Fruit fly (Drosophila melanogaster): ENCODE measurements around the gene CG15172.

CG15172 gene

DNA sequence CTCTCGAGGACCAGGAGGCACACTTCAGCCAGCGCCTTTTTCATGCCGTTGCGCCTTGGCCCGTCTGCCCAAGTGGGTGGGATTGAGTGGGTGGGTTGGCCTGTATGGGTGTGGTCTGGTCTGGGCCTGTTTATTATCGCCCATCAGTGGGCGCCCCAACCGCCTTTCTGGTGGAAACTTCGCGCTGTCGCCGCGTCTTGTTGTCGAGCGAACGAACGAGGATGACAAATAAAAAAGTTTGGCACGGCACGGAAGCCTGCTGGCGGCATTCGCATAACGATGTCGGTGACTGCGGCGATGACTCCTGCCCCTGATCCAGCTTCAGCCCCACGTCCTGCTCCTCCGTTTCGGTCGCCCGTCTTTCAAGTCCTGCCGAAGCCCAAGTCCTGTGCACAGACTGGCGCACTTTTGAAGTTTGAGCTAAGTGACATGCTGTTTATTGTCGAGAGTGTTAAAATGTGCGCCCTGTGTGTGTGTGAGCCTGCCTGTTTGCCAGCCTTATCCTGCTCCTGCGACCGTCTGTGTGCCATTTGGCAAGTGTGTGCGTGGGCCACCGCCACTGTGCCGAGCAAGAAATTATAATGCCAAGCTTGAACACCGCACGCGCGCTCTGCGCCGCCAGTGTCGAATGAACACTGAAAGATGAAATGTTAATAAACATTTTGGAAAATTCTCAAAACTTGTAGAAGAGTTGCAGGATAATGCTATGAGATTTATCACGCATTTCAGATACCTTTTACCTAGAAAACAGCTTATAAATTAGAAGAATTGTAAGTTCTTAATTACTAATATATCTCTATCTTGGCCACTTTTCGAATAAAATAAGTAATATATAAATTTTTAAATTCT, 8.0 kb upstream of the CG15172 start (continued):
- TF ChIP-seq ase (GFP tag; IDR thresholded peaks at IDR 0.05), result no peak
- TF ChIP-seq lov (optimal IDR thresholded peaks at IDR 0.05), result no peak
- TF ChIP-seq lov (GFP tag; IDR thresholded peaks at IDR 0.05), result no peak
- TF ChIP-seq CG1647 (GFP tag; optimal IDR thresholded peaks at IDR 0.05), result no peak
- TF ChIP-seq knrl (GFP tag; IDR thresholded peaks at IDR 0.05; ENCODE audit: partially characterized antibody), result no peak
- TF ChIP-seq schlank (tag; optimal IDR thresholded peaks at IDR 0.05), result peak; percentile 24
- no peak for TF ChIP-seq Tbp (GFP tag; optimal IDR thresholded peaks at IDR 0.05)
- no peak for TF ChIP-seq Atf3 (GFP tag; optimal IDR thresholded peaks at IDR 0.05)
- TF ChIP-seq Poxn (GFP tag; IDR thresholded peaks at IDR 0.05), result no peak
- TF ChIP-seq CG9817 (tag; optimal IDR thresholded peaks at IDR 0.05), result peak; percentile 66
- TF ChIP-seq klu (GFP tag; IDR thresholded peaks at IDR 0.05), result no peak
- TF ChIP-seq dm (GFP tag; optimal IDR thresholded peaks at IDR 0.05), result no peak
- TF ChIP-seq CG13775 (GFP tag; optimal IDR thresholded peaks at IDR 0.05), result peak; percentile 68
- peak; percentile 43 for TF ChIP-seq tio (GFP tag; optimal IDR thresholded peaks at IDR 0.05)
- TF ChIP-seq fd64A (GFP tag; optimal IDR thresholded peaks at IDR 0.05), result no peak
- no peak for TF ChIP-seq CG1024 (GFP tag; IDR thresholded peaks at IDR 0.05)
- peak; percentile 58 for TF ChIP-seq slbo (GFP tag; IDR thresholded peaks at IDR 0.05)
- peak; percentile 66 for TF ChIP-seq mirr (GFP tag; optimal IDR thresholded peaks at IDR 0.05)
- peak; percentile 85 for TF ChIP-seq CG15269 (tag; optimal IDR thresholded peaks at IDR 0.05)
- peak; percentile 80 for TF ChIP-seq Fer3 (tag; optimal IDR thresholded peaks at IDR 0.05)
- no peak for TF ChIP-seq ham (GFP tag; IDR thresholded peaks at IDR 0.05)
- TF ChIP-seq psq (GFP tag; optimal IDR thresholded peaks at IDR 0.05), result no peak
- TF ChIP-seq gcm (GFP tag; optimal IDR thresholded peaks at IDR 0.05), result peak; percentile 51
- no peak for TF ChIP-seq Spps (tag; optimal IDR thresholded peaks at IDR 0.05)
- peak in 1 of 2 experiments; percentile 26 for TF ChIP-seq Hr78 (GFP tag; optimal IDR thresholded peaks at IDR 0.05)

DNA sequence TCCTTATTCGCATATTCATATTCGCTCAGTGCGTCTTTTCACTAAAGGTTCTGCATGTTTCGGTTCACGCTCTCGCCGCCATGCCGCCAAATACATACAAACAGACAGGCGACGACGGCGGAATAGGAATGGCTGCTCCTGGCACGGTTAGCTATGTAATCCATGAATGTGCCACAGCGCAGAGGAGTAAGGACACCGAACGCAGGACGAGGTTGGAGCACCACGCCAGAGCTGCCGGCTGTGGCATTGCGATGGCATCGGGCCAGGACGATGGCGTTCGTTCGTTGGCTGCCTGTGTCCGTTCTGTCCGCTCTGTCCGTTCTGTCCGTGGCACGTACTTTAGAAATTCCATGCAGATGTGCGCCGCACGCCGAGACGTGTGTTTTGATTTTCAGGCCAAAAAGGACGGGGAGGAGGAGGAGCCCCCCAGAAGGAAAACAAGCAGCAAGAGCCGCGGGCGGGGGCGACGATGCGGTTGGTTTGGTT, 7.3 kb upstream of the CG15172 start:
- TF ChIP-seq Usf (GFP tag; optimal IDR thresholded peaks at IDR 0.05) (no peak), ranshi (GFP tag; IDR thresholded peaks at IDR 0.05) (no peak), btn (GFP tag; optimal IDR thresholded peaks at IDR 0.05) (no peak), Trl (optimal IDR thresholded peaks at IDR 0.05) (no peak), Trl (GFP tag; optimal IDR thresholded peaks at IDR 0.05) (no peak), abd-A (tag; optimal IDR thresholded peaks at IDR 0.05) (peak; percentile 5), Lim3 (GFP tag; IDR thresholded peaks at IDR 0.05) (no peak), CG18476 (GFP tag; optimal IDR thresholded peaks at IDR 0.05) (peak; percentile 0), gt (GFP tag; IDR thresholded peaks at IDR 0.05) (no peak), CG1024 (GFP tag; IDR thresholded peaks at IDR 0.05) (no peak), CG12104 (GFP tag; optimal IDR thresholded peaks at IDR 0.05) (peak; percentile 31), sob (GFP tag; IDR thresholded peaks at IDR 0.05) (0 out of 2 replicates have a peak, but pooled peaks have one; percentile 2), Kr (GFP tag; optimal IDR thresholded peaks at IDR 0.05) (no peak), wor (GFP tag; IDR thresholded peaks at IDR 0.05) (peak; percentile 9; the same call in 1 of the 2 replicates), CG11560 (tag; IDR thresholded peaks at IDR 0.05) (no peak), lab (GFP tag; optimal IDR thresholded peaks at IDR 0.05) (peak; percentile 38), knrl (GFP tag; IDR thresholded peaks at IDR 0.05; ENCODE audit: partially characterized antibody) (no peak), CG6765 (GFP tag; optimal IDR thresholded peaks at IDR 0.05) (no peak), luna (GFP tag; optimal IDR thresholded peaks at IDR 0.05) (no peak), Dfd (GFP tag; optimal IDR thresholded peaks at IDR 0.05) (no peak), CG2120 (GFP tag; optimal IDR thresholded peaks at IDR 0.05) (no peak), pzg (GFP tag; optimal IDR thresholded peaks at IDR 0.05) (no peak), so (GFP tag; IDR thresholded peaks at IDR 0.05) (no peak), H15 (GFP tag; IDR thresholded peaks at IDR 0.05) (no peak), CG4617 (GFP tag; optimal IDR thresholded peaks at IDR 0.05; ENCODE audit: borderline replicate concordance) (no peak), lmd (GFP tag; IDR thresholded peaks at IDR 0.05) (no peak), CG15073 (GFP tag; optimal IDR thresholded peaks at IDR 0.05) (no peak), CG31388 (GFP tag; optimal IDR thresholded peaks at IDR 0.05) (no peak)
